Worm (Caenorhabditis elegans): ENCODE results near the gene C17H12.11.

ce11 chrIV:6790438-6791124 is 11.6 kb upstream of the C17H12.11 start, which contains the start of the genes C17H12.2 and vha-8:
- peak; percentile 98 for TF ChIP-seq lin-15B (tag; optimal IDR thresholded peaks at IDR 0.05)
- TF ChIP-seq aha-1 (tag; optimal IDR thresholded peaks at IDR 0.05): peak; percentile 27
- TF ChIP-seq elt-2 (tag; optimal IDR thresholded peaks at IDR 0.05): peak; percentile 7
- TF ChIP-seq lin-13 (GFP tag; optimal IDR thresholded peaks at IDR 0.05): peak; percentile 93
- TF ChIP-seq nhr-237 (tag; optimal IDR thresholded peaks at IDR 0.05): peak; percentile 92
- TF ChIP-seq nhr-12 (tag; optimal IDR thresholded peaks at IDR 0.05): no peak
- peak; percentile 96 for TF ChIP-seq vab-15 (tag; optimal IDR thresholded peaks at IDR 0.05)
- peak; percentile 67 for TF ChIP-seq egl-13 (tag; optimal IDR thresholded peaks at IDR 0.05)
- TF ChIP-seq ceh-82 (tag; optimal IDR thresholded peaks at IDR 0.05): peak; percentile 82 to 98 (median 84)
- TF ChIP-seq pag-3 (tag; optimal IDR thresholded peaks at IDR 0.05; ENCODE audit: borderline replicate concordance, insufficient read depth): peak; percentile 66
